Fruit fly (Drosophila melanogaster) whole organism, embryonic: ENCODE results near the gene Tace.

Source experiments
- Bteb2 ChIP-seq: fragments of 200-800 bp; sonication (Bioruptor generic); optimal IDR thresholded peaks from 2 replicates; lab custom pipeline; 2016; ENCODE audit warnings: missing biosample characterization, missing genetic modification characterization
- C15 ChIP-seq: fragments of 200-800 bp; sonication (Bioruptor generic); IDR thresholded peaks from 3 replicates; pipeline ENCODE4 v1.3.6; 2022; ENCODE audit warnings: missing biosample characterization, missing genetic modification characterization
- CG10274 ChIP-seq: fragments of 200-800 bp; sonication (Bioruptor generic); optimal IDR thresholded peaks from 3 replicates; lab custom pipeline; 2017; ENCODE audit warnings: missing biosample characterization, mild to moderate bottlenecking, missing genetic modification characterization
- CG11093 ChIP-seq: fragments of 200-800 bp; sonication (Bioruptor generic); IDR thresholded peaks from 3 replicates; pipeline ENCODE4 v1.3.6; 2022; ENCODE audit warnings: missing biosample characterization, missing genetic modification characterization
- CG12071 ChIP-seq: fragments of 200-800 bp; sonication (Bioruptor generic); optimal IDR thresholded peaks from 3 replicates; lab custom pipeline; 2018; ENCODE audit warnings: missing biosample characterization, mild to moderate bottlenecking, missing genetic modification characterization
- CG12155 ChIP-seq: fragments of 200-800 bp; sonication (Bioruptor generic); optimal IDR thresholded peaks from 3 replicates; lab custom pipeline; 2016; ENCODE audit warnings: missing biosample characterization, missing genetic modification characterization
- CG13296 ChIP-seq: fragments of 200-800 bp; sonication (Bioruptor generic); optimal IDR thresholded peaks from 3 replicates; lab custom pipeline; 2018; ENCODE audit warnings: missing biosample characterization, mild to moderate bottlenecking, missing genetic modification characterization
- CG15696 ChIP-seq: fragments of 200-800 bp; sonication (Bioruptor generic); optimal IDR thresholded peaks from 2 replicates; lab custom pipeline; 2019; ENCODE audit warnings: missing biosample characterization, mild to moderate bottlenecking, missing genetic modification characterization, moderate library complexity
- CG1603 ChIP-seq: fragments of 200-800 bp; sonication (Bioruptor generic); optimal IDR thresholded peaks from 2 replicates; lab custom pipeline; 2019; ENCODE audit warnings: missing biosample characterization, mild to moderate bottlenecking, missing genetic modification characterization, moderate library complexity
- CG16813 ChIP-seq: fragments of 200-800 bp; sonication (Bioruptor generic); IDR thresholded peaks from 3 replicates; pipeline ENCODE4 v1.3.6; 2022; ENCODE audit warnings: missing biosample characterization, missing genetic modification characterization; ENCODE audit not compliant: partially characterized antibody
- CG17359 ChIP-seq: fragments of 200-800 bp; sonication (Bioruptor generic); optimal IDR thresholded peaks from 3 replicates; lab custom pipeline; 2018; ENCODE audit warnings: missing biosample characterization, mild to moderate bottlenecking, missing genetic modification characterization, moderate library complexity
- CG17385 ChIP-seq: fragments of 200-800 bp; sonication (Bioruptor generic); optimal IDR thresholded peaks from 3 replicates; lab custom pipeline; 2018; ENCODE audit warnings: missing biosample characterization, mild to moderate bottlenecking, missing genetic modification characterization
- CG17612 ChIP-seq: fragments of 200-800 bp; sonication (Bioruptor generic); IDR thresholded peaks from 2 replicates; pipeline ENCODE4 v1.3.6; 2022; ENCODE audit warnings: missing biosample characterization, missing genetic modification characterization
- CG18011 ChIP-seq: fragments of 200-800 bp; sonication (Bioruptor generic); optimal IDR thresholded peaks from 2 replicates; lab custom pipeline; 2017; ENCODE audit warnings: missing biosample characterization, missing genetic modification characterization, mild to moderate bottlenecking, moderate library complexity, missing genotype
- CG2889 ChIP-seq: fragments of 200-800 bp; sonication (Bioruptor generic); IDR thresholded peaks from 3 replicates; pipeline ENCODE4 v1.3.6; 2022; ENCODE audit warnings: missing biosample characterization, missing genetic modification characterization
- CG33213 ChIP-seq: fragments of 200-800 bp; sonication (Bioruptor generic); optimal IDR thresholded peaks from 3 replicates; lab custom pipeline; 2016; ENCODE audit warnings: missing biosample characterization, missing genetic modification characterization
- CG4424 ChIP-seq: fragments of 200-800 bp; sonication (Bioruptor generic); optimal IDR thresholded peaks from 3 replicates; lab custom pipeline; 2016; ENCODE audit warnings: missing biosample characterization, missing genetic modification characterization
- CG6689 ChIP-seq: fragments of 200-800 bp; sonication (Bioruptor generic); IDR thresholded peaks from 2 replicates; pipeline ENCODE4 v1.3.6; 2022; ENCODE audit warnings: missing biosample characterization, missing genetic modification characterization
- CG7556 ChIP-seq: fragments of 200-800 bp; sonication (Bioruptor generic); optimal IDR thresholded peaks from 2 replicates; lab custom pipeline; 2017; ENCODE audit warnings: missing biosample characterization, mild to moderate bottlenecking, missing genetic modification characterization
- CoRest ChIP-seq: fragments of 200-800 bp; sonication (Bioruptor generic); optimal IDR thresholded peaks from 3 replicates; lab custom pipeline; 2018; ENCODE audit warnings: missing biosample characterization, mild to moderate bottlenecking, missing genetic modification characterization, moderate library complexity
- Dfd ChIP-seq, 2 experiments: fragments of >200 bp; optimal IDR thresholded peaks; 2 replicates each; lab custom pipeline; 2017; ENCODE audit warnings: missing biosample characterization in 2 of 2, missing genetic modification characterization in 2 of 2
- Dp ChIP-seq: fragments of 200-800 bp; sonication (Bioruptor generic); optimal IDR thresholded peaks from 2 replicates; lab custom pipeline; 2018; ENCODE audit warnings: missing biosample characterization, mild to moderate bottlenecking, missing genetic modification characterization, moderate library complexity
- Elba2 ChIP-seq: fragments of 200-800 bp; sonication (Bioruptor generic); optimal IDR thresholded peaks from 3 replicates; lab custom pipeline; 2016; ENCODE audit warnings: missing biosample characterization, missing genetic modification characterization
- Hmx ChIP-seq: fragments of 200-800 bp; sonication (Bioruptor generic); optimal IDR thresholded peaks from 2 replicates; lab custom pipeline; 2016; ENCODE audit warnings: missing biosample characterization, missing genetic modification characterization
- MESR4 ChIP-seq: fragments of 200-800 bp; sonication (Bioruptor generic); optimal IDR thresholded peaks from 2 replicates; lab custom pipeline; 2018; ENCODE audit warnings: missing biosample characterization, mild to moderate bottlenecking, missing genetic modification characterization, moderate library complexity
- Side ChIP-seq: fragments of 200-800 bp; sonication (Bioruptor generic); optimal IDR thresholded peaks from 2 replicates; lab custom pipeline; 2016; ENCODE audit warnings: missing biosample characterization, missing genetic modification characterization
- Spps ChIP-seq: fragments of 200-800 bp; sonication (Bioruptor generic); optimal IDR thresholded peaks from 2 replicates; lab custom pipeline; 2018; ENCODE audit warnings: missing biosample characterization, mild to moderate bottlenecking, missing genetic modification characterization
- Sry-β ChIP-seq: fragments of 200-800 bp; sonication (Bioruptor generic); optimal IDR thresholded peaks from 2 replicates; lab custom pipeline; 2018; ENCODE audit warnings: missing biosample characterization, mild to moderate bottlenecking, missing genetic modification characterization, moderate library complexity
- az2 ChIP-seq: fragments of 200-800 bp; sonication (Bioruptor generic); optimal IDR thresholded peaks from 3 replicates; lab custom pipeline; 2016; ENCODE audit warnings: missing biosample characterization, missing genetic modification characterization
- bcd ChIP-seq: fragments of 200-800 bp; sonication (Bioruptor generic); optimal IDR thresholded peaks from 2 replicates; lab custom pipeline; 2017; ENCODE audit warnings: missing biosample characterization, mild to moderate bottlenecking, missing genetic modification characterization
- bsh ChIP-seq, 2 experiments: fragments of 200-800 bp; sonication (Bioruptor generic); optimal IDR thresholded peaks; 2 replicates each; lab custom pipeline; 2017 to 2018; ENCODE audit warnings: mild to moderate bottlenecking in 2 of 2, missing biosample characterization in 2 of 2, missing genetic modification characterization in 2 of 2, moderate library complexity in 1 of 2
- chif ChIP-seq, 2 experiments: fragments of 200-800 bp; sonication (Bioruptor generic); optimal IDR thresholded peaks; 3 replicates each; lab custom pipeline; 2016; ENCODE audit warnings: missing biosample characterization in 2 of 2, missing genetic modification characterization in 2 of 2
- emc ChIP-seq: fragments of 200-800 bp; sonication (Bioruptor generic); optimal IDR thresholded peaks from 2 replicates; lab custom pipeline; 2016; ENCODE audit warnings: missing biosample characterization, missing genetic modification characterization
- ems ChIP-seq: fragments of 200-800 bp; sonication (Bioruptor generic); optimal IDR thresholded peaks from 3 replicates; lab custom pipeline; 2016; ENCODE audit warnings: missing biosample characterization, missing genetic modification characterization
- eyg ChIP-seq: fragments of 200-800 bp; sonication (Bioruptor generic); optimal IDR thresholded peaks from 3 replicates; lab custom pipeline; 2016; ENCODE audit warnings: missing biosample characterization, missing genetic modification characterization
- grn ChIP-seq: fragments of 200-800 bp; sonication (Bioruptor generic); optimal IDR thresholded peaks from 3 replicates; lab custom pipeline; 2017; ENCODE audit warnings: missing biosample characterization, missing genetic modification characterization
- hb ChIP-seq: fragments of 200-800 bp; sonication (Bioruptor generic); IDR thresholded peaks from 3 replicates; pipeline ENCODE4 v1.3.6; 2022; ENCODE audit warnings: missing biosample characterization, missing genetic modification characterization; ENCODE audit not compliant: partially characterized antibody
- lbe ChIP-seq: fragments of 200-800 bp; sonication (Bioruptor generic); optimal IDR thresholded peaks from 2 replicates; lab custom pipeline; 2016; ENCODE audit warnings: missing biosample characterization, mild to moderate bottlenecking, missing genetic modification characterization
- mirr ChIP-seq: fragments of 200-800 bp; sonication (Bioruptor generic); optimal IDR thresholded peaks from 3 replicates; lab custom pipeline; 2018; ENCODE audit warnings: missing biosample characterization, mild to moderate bottlenecking, missing genetic modification characterization
- nom ChIP-seq: fragments of 200-800 bp; sonication (Bioruptor generic); optimal IDR thresholded peaks from 2 replicates; lab custom pipeline; 2017; ENCODE audit warnings: missing biosample characterization, missing genetic modification characterization, mild to moderate bottlenecking, moderate library complexity, missing genetic modification reagents
- p53 ChIP-seq: fragments of 200-800 bp; sonication (Bioruptor generic); optimal IDR thresholded peaks from 2 replicates; lab custom pipeline; 2016; ENCODE audit warnings: missing biosample characterization, missing genetic modification characterization
- pb ChIP-seq: fragments of 200-800 bp; sonication (Bioruptor generic); optimal IDR thresholded peaks from 3 replicates; lab custom pipeline; 2016; ENCODE audit warnings: missing biosample characterization, missing genetic modification characterization
- prd ChIP-seq, 3 experiments: fragments of >200 bp in 2 of 3; fragments of 200-800 bp in 1 of 3; sonication (Bioruptor generic) in 1 of 3; optimal IDR thresholded peaks in 2 of 3; IDR thresholded peaks in 1 of 3; 2 replicates in 2 of 3; 3 replicates in 1 of 3; pipeline versions ENCODE4 v1.3.6 to Lab custom; 2017 to 2022; ENCODE audit warnings: missing biosample characterization in 1 of 3, missing genetic modification characterization in 1 of 3
- ranshi ChIP-seq: fragments of 200-800 bp; sonication (Bioruptor generic); IDR thresholded peaks from 2 replicates; pipeline ENCODE4 v1.3.6; 2022; ENCODE audit warnings: missing biosample characterization, missing genetic modification characterization
- sd ChIP-seq: fragments of 200-800 bp; sonication (Bioruptor generic); optimal IDR thresholded peaks from 3 replicates; lab custom pipeline; 2018; ENCODE audit warnings: missing biosample characterization, mild to moderate bottlenecking, missing genetic modification characterization, moderate library complexity
- so ChIP-seq: fragments of 200-800 bp; sonication (Bioruptor generic); IDR thresholded peaks from 3 replicates; pipeline ENCODE4 v1.3.6; 2022; ENCODE audit warnings: missing biosample characterization, missing genetic modification characterization
- stc ChIP-seq: fragments of 200-800 bp; sonication (Bioruptor generic); IDR thresholded peaks from 2 replicates; pipeline ENCODE4 v1.3.6; 2022; ENCODE audit warnings: missing biosample characterization, missing genetic modification characterization
- tll ChIP-seq, 2 experiments: fragments of 200-800 bp in 1 of 2; fragments of >200 bp in 1 of 2; sonication (Bioruptor generic) in 1 of 2; optimal IDR thresholded peaks; 2 replicates each; lab custom pipeline; 2017 to 2019; ENCODE audit warnings: missing biosample characterization in 2 of 2, missing genetic modification characterization in 2 of 2, mild to moderate bottlenecking in 1 of 2, moderate library complexity in 1 of 2
- twi ChIP-seq: fragments of 200-800 bp; optimal IDR thresholded peaks from 2 replicates; lab custom pipeline; 2019; ENCODE audit warnings: missing biosample characterization, mild to moderate bottlenecking, missing genetic modification characterization, moderate library complexity

Gene Tace

DNA sequence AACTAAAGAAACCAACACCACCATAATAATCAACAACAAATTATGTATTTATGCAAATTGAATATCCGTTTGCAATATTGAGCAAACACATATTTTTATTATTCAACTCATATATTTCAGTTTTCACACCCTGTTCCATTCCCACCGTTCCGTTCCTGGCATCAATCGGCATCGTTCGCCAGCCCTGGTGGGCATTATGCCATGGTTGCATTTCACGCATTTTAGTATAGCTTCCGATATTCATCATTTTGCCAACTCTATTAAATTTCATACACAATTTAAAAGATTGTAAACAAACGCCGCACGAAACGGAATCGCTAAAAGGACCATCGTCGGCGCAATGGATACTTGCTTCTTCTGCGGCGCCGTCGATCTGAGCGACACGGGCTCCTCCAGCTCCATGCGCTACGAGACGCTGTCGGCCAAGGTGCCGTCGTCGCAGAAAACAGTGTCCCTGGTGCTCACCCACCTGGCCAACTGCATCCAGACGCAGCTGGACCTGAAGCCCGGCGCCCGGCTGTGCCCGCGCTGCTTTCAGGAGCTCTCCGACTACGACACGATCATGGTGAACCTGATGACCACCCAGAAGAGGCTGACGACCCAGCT is 42.9 kb downstream of the Tace start, which contains the start of gene Sry-delta (continued):
- TF ChIP-seq CG33213 (GFP tag; lab: Kevin White, UChicago) (peak; percentile 90), stc (GFP tag; lab: Robert Waterston, UW) (peak; percentile 40; the same call in 1 of the 2 replicates), CG12071 (no peak), CG16813 (GFP tag; lab: Robert Waterston, UW) (peak; percentile 78), CG4424 (GFP tag; lab: Kevin White, UChicago) (peak; percentile 85), CG13296 (GFP tag; lab: Kevin White, UChicago) (peak; percentile 58), nom (peak; percentile 70), Dfd (GFP tag; optimal IDR thresholded peaks at IDR 0.05; lab: Kevin White, UChicago) (no peak), CG2889 (GFP tag; lab: Robert Waterston, UW) (peak; percentile 55; the same call in 2 of the 3 replicates), CG10274 (GFP tag; lab: Kevin White, UChicago) (peak; percentile 27), Spps (peak; percentile 3), Dp (GFP tag; lab: Kevin White, UChicago) (peak; percentile 56), CG1603 (tag; lab: Kevin White, UChicago) (peak; percentile 99), lbe (GFP tag; lab: Kevin White, UChicago) (peak; percentile 68), CG7556 (GFP tag; lab: Kevin White, UChicago) (peak; percentile 53), prd (optimal IDR thresholded peaks at IDR 0.05; lab: Kevin White, UChicago) (no peak), prd (GFP tag; IDR thresholded peaks at IDR 0.05; lab: Robert Waterston, UW) (peak; percentile 83), eyg (GFP tag; lab: Kevin White, UChicago) (peak; percentile 61), so (GFP tag; lab: Robert Waterston, UW) (no peak), ems (peak; percentile 69), az2 (peak; percentile 72), CG11093 (GFP tag; lab: Robert Waterston, UW) (no peak), hb (peak; percentile 60; the same call in 2 of the 3 replicates), chif (GFP tag; optimal IDR thresholded peaks at IDR 0.05; lab: Kevin White, UChicago) (peak; percentile 78 to 80), grn (GFP tag; lab: Kevin White, UChicago) (no peak), CG15696 (tag; lab: Kevin White, UChicago) (peak; percentile 60), ranshi (GFP tag; lab: Robert Waterston, UW) (peak; percentile 82), tll (GFP tag; optimal IDR thresholded peaks at IDR 0.05; lab: Kevin White, UChicago) (no peak), emc (GFP tag; lab: Kevin White, UChicago) (peak; percentile 80), CG17359 (tag; lab: Kevin White, UChicago) (peak; percentile 73), MESR4 (peak; percentile 95), Bteb2 (GFP tag; lab: Kevin White, UChicago) (peak; percentile 74), sd (tag; lab: Kevin White, UChicago) (no peak), twi (tag; lab: Kevin White, UChicago) (peak; percentile 5), CG17612 (GFP tag; lab: Robert Waterston, UW) (no peak; the same call in 1 of the 2 replicates), bcd (GFP tag; lab: Kevin White, UChicago) (no peak), mirr (GFP tag; lab: Kevin White, UChicago) (peak; percentile 82), Elba2 (no peak), Side (GFP tag; lab: Kevin White, UChicago) (peak; percentile 90), CG6689 (GFP tag; lab: Robert Waterston, UW) (peak; percentile 87), C15 (no peak), CoRest (tag; lab: Kevin White, UChicago) (peak; percentile 70), CG17385 (no peak), Hmx (no peak), CG12155 (GFP tag; lab: Kevin White, UChicago) (peak; percentile 81), Sry-β (GFP tag; lab: Kevin White, UChicago) (peak; percentile 83), bsh (GFP tag; optimal IDR thresholded peaks at IDR 0.05; lab: Kevin White, UChicago) (peak in 1 of 2 experiments; percentile 58), p53 (GFP tag; lab: Kevin White, UChicago) (peak; percentile 87), CG18011 (GFP tag; lab: Kevin White, UChicago) (peak; percentile 72), pb (GFP tag; lab: Kevin White, UChicago) (no peak)
